Fruit fly (Drosophila melanogaster): ENCODE measurements around the gene pyx.

DNA sequence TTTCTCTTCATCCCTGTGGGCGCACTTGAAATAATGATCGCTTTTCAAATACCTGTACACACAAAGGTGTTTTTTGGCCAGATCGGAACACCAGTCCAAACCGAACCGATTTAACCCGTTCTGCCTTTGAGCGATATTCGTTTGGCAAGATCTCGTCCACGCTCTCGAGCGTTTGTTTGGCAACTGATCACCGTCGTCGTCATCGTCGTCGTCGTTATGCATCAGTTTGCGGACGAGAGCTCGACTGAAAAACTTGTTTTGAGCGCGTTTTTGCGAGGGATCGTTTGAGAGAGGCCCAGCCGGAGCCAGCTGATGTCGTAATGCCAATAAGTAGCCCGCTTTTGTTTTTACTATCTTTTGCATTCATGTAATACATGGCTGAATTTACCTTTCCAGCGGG, 44.4 kb downstream of the pyx start:
- TF ChIP-seq fd59A (GFP tag; optimal IDR thresholded peaks at IDR 0.05) (no peak), spab (GFP tag; optimal IDR thresholded peaks at IDR 0.05) (no peak), Sox15 (GFP tag; optimal IDR thresholded peaks at IDR 0.05) (no peak), svp (GFP tag) (no peak), CG8632 (GFP tag; optimal IDR thresholded peaks at IDR 0.05) (no peak), CG6808 (GFP tag; optimal IDR thresholded peaks at IDR 0.05) (no peak), CG1621 (tag; optimal IDR thresholded peaks at IDR 0.05) (no peak), CG7368 (GFP tag; optimal IDR thresholded peaks at IDR 0.05) (no peak), CG10631 (GFP tag; optimal IDR thresholded peaks at IDR 0.05) (no peak)
